Worm (Caenorhabditis elegans) whole organism, young adult: ENCODE data around the gene Y22D7AR.3.

ENCODE experiments used
- B0035.1 ChIP-seq: sonication (generic microtip); optimal IDR thresholded peaks from 2 replicates; lab custom pipeline; 2016; ENCODE audit warnings: missing genetic modification characterization, mild to moderate bottlenecking, missing compliant biosample characterization, missing genotype, missing genetic modification reagents
- T07F8.4 ChIP-seq: sonication (generic microtip); optimal IDR thresholded peaks from 2 replicates; lab custom pipeline; 2016; ENCODE audit warnings: mild to moderate bottlenecking, missing genetic modification characterization, moderate library complexity, missing compliant biosample characterization
- Y79H2A.3 ChIP-seq: fragments of 200-800 bp; sonication (Bioruptor generic); conservative IDR thresholded peaks from 2 replicates; pipeline ENCODE4 v1.3.6; 2022; ENCODE audit warnings: missing genetic modification reagents, missing genetic modification characterization, missing compliant biosample characterization
- Y95B8A.8 ChIP-seq: fragments of 200-800 bp; sonication (Bioruptor generic); IDR thresholded peaks from 2 replicates; pipeline ENCODE4 v1.3.6; 2022; ENCODE audit warnings: missing genetic modification reagents, missing genetic modification characterization, missing compliant biosample characterization
- attf-3 ChIP-seq: fragments of 200-800 bp; sonication (Bioruptor generic); conservative IDR thresholded peaks from 2 replicates; pipeline ENCODE4 v1.3.6; 2022; ENCODE audit warnings: missing genetic modification reagents, missing genetic modification characterization, missing compliant biosample characterization
- dpl-1 ChIP-seq: fragments of 150-350 bp; optimal IDR thresholded peaks from 2 replicates; lab custom pipeline; 2014; ENCODE audit warnings: missing biosample characterization, missing genetic modification reagents, missing genetic modification characterization
- let-607 ChIP-seq, 2 experiments: fragments of 200-800 bp in 1 of 2; sonication (Bioruptor generic) in 1 of 2; sonication (generic microtip) in 1 of 2; optimal IDR thresholded peaks; 2 replicates each; lab custom pipeline; 2016 to 2018; ENCODE audit warnings: mild to moderate bottlenecking in 2 of 2, missing compliant biosample characterization in 2 of 2, missing genetic modification characterization in 2 of 2, moderate library complexity in 2 of 2, missing genotype in 1 of 2
- lsl-1 ChIP-seq: fragments of 200-800 bp; sonication (Bioruptor generic); optimal IDR thresholded peaks from 2 replicates; lab custom pipeline; 2018; ENCODE audit warnings: mild to moderate bottlenecking, missing genetic modification characterization, moderate library complexity, missing compliant biosample characterization
- mxl-1 ChIP-seq: sonication (generic microtip); optimal IDR thresholded peaks from 2 replicates; lab custom pipeline; 2016; ENCODE audit warnings: missing genetic modification characterization, missing compliant biosample characterization
- rcor-1 ChIP-seq: fragments of 200-800 bp; sonication (Bioruptor generic); IDR thresholded peaks from 2 replicates; pipeline ENCODE4 v1.3.6; 2022; ENCODE audit warnings: missing genetic modification reagents, missing genetic modification characterization, missing compliant biosample characterization
- snpc-4 ChIP-seq, 5 experiments: fragments of 150-350 bp in 1 of 5; sonication (generic microtip) in 4 of 5; optimal IDR thresholded peaks; 2 replicates each; lab custom pipeline; 2014 to 2018; ENCODE audit warnings: missing genetic modification characterization in 5 of 5, missing biosample characterization in 3 of 5, antibody characterized with exemption in 2 of 5, mild to moderate bottlenecking in 2 of 5, missing compliant biosample characterization in 2 of 5, missing genotype in 2 of 5, moderate library complexity in 2 of 5, missing genetic modification reagents in 1 of 5
- tbx-9 ChIP-seq: sonication (generic microtip); optimal IDR thresholded peaks from 2 replicates; lab custom pipeline; 2016; ENCODE audit warnings: borderline replicate concordance, missing genetic modification characterization, inconsistent platforms, missing compliant biosample characterization

ce11 chrIII:1687999-1688398 is 22.4 kb upstream of the Y22D7AR.3 start, which contains the start of gene Y22D7AR.7:
- TF ChIP-seq rcor-1 = no peak
- no peak for TF ChIP-seq snpc-4 (GFP tag; optimal IDR thresholded peaks at IDR 0.05; lab: Kevin White, UChicago)
- TF ChIP-seq snpc-4 (tag; optimal IDR thresholded peaks at IDR 0.05; lab: Kevin White, UChicago) = no peak
- no peak for TF ChIP-seq attf-3 (GFP tag; lab: Robert Waterston, UW)
- no peak for TF ChIP-seq Y95B8A.8 (GFP tag; lab: Robert Waterston, UW)
- no peak for TF ChIP-seq mxl-1 (tag; lab: Kevin White, UChicago)
- TF ChIP-seq T07F8.4 (tag; lab: Kevin White, UChicago) = no peak
- no peak for TF ChIP-seq B0035.1 (tag; lab: Kevin White, UChicago)
- TF ChIP-seq lsl-1 (GFP tag; lab: Kevin White, UChicago) = no peak
- TF ChIP-seq tbx-9 (tag; lab: Kevin White, UChicago) = no peak
- TF ChIP-seq Y79H2A.3 = no peak
- no peak for TF ChIP-seq let-607 (tag; optimal IDR thresholded peaks at IDR 0.05; lab: Kevin White, UChicago)
- TF ChIP-seq dpl-1 (GFP tag; lab: Kevin White, UChicago) = no peak
